Fruit fly (Drosophila melanogaster) whole organism, wandering third instar larva: Measurements from ENCODE around the gene CG6785.

Experiments used
- Dfd ChIP-seq: fragments of >200 bp; optimal IDR thresholded peaks from 2 replicates; lab custom pipeline; 2017; ENCODE audit warnings: missing biosample characterization, missing genetic modification characterization
- Hr83 ChIP-seq: fragments of 200-300 bp; sonication (Bioruptor generic); optimal IDR thresholded peaks from 2 replicates; lab custom pipeline; 2016; ENCODE audit warnings: missing biosample characterization, mild to moderate bottlenecking, missing genetic modification characterization, moderate library complexity; ENCODE audit not compliant: poor library complexity, severe bottlenecking
- Myc ChIP-seq: fragments of >200 bp; optimal IDR thresholded peaks from 2 replicates; lab custom pipeline; 2017
- OdsH ChIP-seq: fragments of 200-800 bp; sonication (Bioruptor generic); optimal IDR thresholded peaks from 2 replicates; lab custom pipeline; 2016; ENCODE audit warnings: missing biosample characterization, mild to moderate bottlenecking, missing genetic modification characterization
- Sp1 ChIP-seq: fragments of 200-800 bp; sonication (Bioruptor generic); optimal IDR thresholded peaks from 3 replicates; lab custom pipeline; 2019; ENCODE audit warnings: missing biosample characterization, mild to moderate bottlenecking, missing genetic modification characterization, moderate library complexity
- Vsx2 ChIP-seq: fragments of 200-300, 225-300 bp; sonication (Bioruptor generic); optimal IDR thresholded peaks from 2 replicates; lab custom pipeline; 2018; ENCODE audit warnings: missing biosample characterization, missing genetic modification characterization; ENCODE audit not compliant: partially characterized antibody
- fru ChIP-seq: fragments of 200-800 bp; sonication (Bioruptor generic); optimal IDR thresholded peaks from 3 replicates; lab custom pipeline; 2016; ENCODE audit warnings: missing biosample characterization, mild to moderate bottlenecking, missing genetic modification characterization
- usp ChIP-seq: fragments of >200 bp; optimal IDR thresholded peaks from 2 replicates; lab custom pipeline; 2017; ENCODE audit warnings: missing biosample characterization, missing genetic modification characterization

DNA sequence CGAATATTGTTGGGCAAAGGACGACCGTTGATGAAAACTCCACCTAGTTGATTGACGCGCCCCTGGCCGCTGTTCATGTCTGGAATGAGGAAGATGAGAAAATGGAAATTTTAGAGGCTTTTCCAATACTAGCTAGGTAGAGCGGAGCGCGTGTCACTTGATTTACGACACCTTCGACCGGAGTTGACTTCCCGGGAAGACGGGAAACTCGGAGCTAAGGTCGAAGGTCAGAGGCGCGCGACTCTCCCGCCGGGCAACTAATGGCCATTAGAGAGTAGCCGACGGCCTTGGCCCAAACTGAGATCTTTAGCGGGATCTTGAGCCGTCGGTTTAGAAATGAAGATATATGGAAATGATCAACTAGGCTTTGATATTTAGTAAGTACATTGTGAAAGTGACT is 40.0 kb upstream of the CG6785 start:
- TF ChIP-seq Dfd (GFP tag; lab: Kevin White, UChicago) (no peak), usp (GFP tag; lab: Kevin White, UChicago) (no peak), OdsH (GFP tag; lab: Kevin White, UChicago) (no peak), Myc (lab: Kevin White, UChicago) (no peak), fru (no peak), Vsx2 (GFP tag; lab: Kevin White, UChicago) (no peak), Hr83 (GFP tag; lab: Kevin White, UChicago) (no peak), Sp1 (GFP tag; lab: Kevin White, UChicago) (no peak)
